Worm (Caenorhabditis elegans) whole organism, young adult: ENCODE data around the gene M05D6.9.

Experiments used
- B0035.1 ChIP-seq: sonication (generic microtip); optimal IDR thresholded peaks from 2 replicates; lab custom pipeline; 2016; ENCODE audit warnings: missing genetic modification characterization, mild to moderate bottlenecking, missing compliant biosample characterization, missing genotype, missing genetic modification reagents
- B0261.1 ChIP-seq: sonication (generic microtip); optimal IDR thresholded peaks from 2 replicates; lab custom pipeline; 2016; ENCODE audit warnings: mild to moderate bottlenecking, missing genetic modification characterization, moderate library complexity, missing compliant biosample characterization
- C17E4.6 ChIP-seq: fragments of 200-800 bp; sonication (Bioruptor generic); IDR thresholded peaks from 2 replicates; pipeline ENCODE4 v1.3.6; 2022; ENCODE audit warnings: missing genetic modification reagents, missing genetic modification characterization, missing compliant biosample characterization
- D2030.7 ChIP-seq: fragments of 200-800 bp; sonication (Bioruptor generic); IDR thresholded peaks from 2 replicates; pipeline ENCODE4 v1.3.6; 2022; ENCODE audit warnings: missing genetic modification reagents, missing genetic modification characterization, missing compliant biosample characterization
- F23B12.7 ChIP-seq: sonication (generic microtip); optimal IDR thresholded peaks from 2 replicates; lab custom pipeline; 2017; ENCODE audit warnings: missing genetic modification characterization, mild to moderate bottlenecking, missing compliant biosample characterization, antibody characterized with exemption, moderate library complexity; ENCODE audit not compliant: insufficient read depth
- F55B11.4 ChIP-seq: sonication (generic microtip); optimal IDR thresholded peaks from 2 replicates; lab custom pipeline; 2016; ENCODE audit warnings: missing compliant biosample characterization, missing genetic modification characterization, borderline replicate concordance; ENCODE audit not compliant: insufficient read depth
- K11D2.4 ChIP-seq: fragments of 200-800 bp; sonication (Bioruptor generic); IDR thresholded peaks from 2 replicates; pipeline ENCODE4 v1.3.6; 2022; ENCODE audit warnings: missing genetic modification reagents, missing genetic modification characterization, missing compliant biosample characterization
- Y53G8AR.9 ChIP-seq: fragments of 200-800 bp; sonication (Bioruptor generic); conservative IDR thresholded peaks from 2 replicates; pipeline ENCODE4 v1.3.6; 2022; ENCODE audit warnings: missing genetic modification reagents, missing genetic modification characterization, missing compliant biosample characterization
- akir-1 ChIP-seq: fragments of 200-800 bp; sonication (Bioruptor generic); optimal IDR thresholded peaks from 2 replicates; lab custom pipeline; 2018; ENCODE audit warnings: mild to moderate bottlenecking, missing genetic modification characterization, moderate library complexity, missing compliant biosample characterization
- athp-1 ChIP-seq: sonication (generic microtip); optimal IDR thresholded peaks from 2 replicates; lab custom pipeline; 2017; ENCODE audit warnings: mild to moderate bottlenecking, missing genetic modification characterization, missing compliant biosample characterization
- attf-5 ChIP-seq: fragments of 200-800 bp; sonication (Bioruptor generic); optimal IDR thresholded peaks from 2 replicates; lab custom pipeline; 2018; ENCODE audit warnings: mild to moderate bottlenecking, missing genetic modification characterization, missing compliant biosample characterization
- cebp-1 ChIP-seq, 2 experiments: fragments of 200-800 bp in 1 of 2; sonication (Bioruptor generic) in 1 of 2; sonication (generic microtip) in 1 of 2; IDR thresholded peaks in 1 of 2; optimal IDR thresholded peaks in 1 of 2; 2 replicates each; pipeline versions ENCODE4 v1.3.6 to Lab custom; 2017 to 2022; ENCODE audit warnings: missing compliant biosample characterization in 2 of 2, missing genetic modification characterization in 2 of 2, mild to moderate bottlenecking in 1 of 2, missing genetic modification reagents in 1 of 2, moderate library complexity in 1 of 2
- ceh-58 ChIP-seq: fragments of 200-800 bp; sonication (Bioruptor generic); IDR thresholded peaks from 2 replicates; pipeline ENCODE4 v1.3.6; 2022; ENCODE audit warnings: missing genetic modification characterization, missing compliant biosample characterization
- chd-7 ChIP-seq: sonication (generic microtip); optimal IDR thresholded peaks from 2 replicates; lab custom pipeline; 2016; ENCODE audit warnings: mild to moderate bottlenecking, missing genetic modification characterization, moderate library complexity, missing compliant biosample characterization
- efl-1 ChIP-seq: fragments of 150-350 bp; optimal IDR thresholded peaks from 2 replicates; lab custom pipeline; 2014; ENCODE audit warnings: missing biosample characterization, missing genetic modification reagents, missing genetic modification characterization
- egl-44 ChIP-seq: fragments of 200-800 bp; sonication (Bioruptor generic); IDR thresholded peaks from 2 replicates; pipeline ENCODE4 v1.3.6; 2022; ENCODE audit warnings: missing genetic modification reagents, missing genetic modification characterization, missing compliant biosample characterization
- gei-17 ChIP-seq: fragments of 200-800 bp; sonication (Bioruptor generic); optimal IDR thresholded peaks from 2 replicates; lab custom pipeline; 2018; ENCODE audit warnings: mild to moderate bottlenecking, missing genetic modification characterization, missing compliant biosample characterization
- hlh-26 ChIP-seq: fragments of 200-800 bp; sonication (Bioruptor generic); conservative IDR thresholded peaks from 2 replicates; pipeline ENCODE4 v1.3.6; 2022; ENCODE audit warnings: missing genetic modification reagents, missing genetic modification characterization, missing compliant biosample characterization
- lin-35 ChIP-seq, 3 experiments: fragments of 150-350 bp in 2 of 3; sonication (generic microtip) in 1 of 3; optimal IDR thresholded peaks; 2 replicates each; lab custom pipeline; 2014 to 2018; ENCODE audit warnings: missing biosample characterization in 3 of 3, missing genetic modification characterization in 3 of 3, missing genetic modification reagents in 3 of 3
- lin-54 ChIP-seq: fragments of 200-800 bp; sonication (Bioruptor generic); optimal IDR thresholded peaks from 2 replicates; lab custom pipeline; 2018; ENCODE audit warnings: mild to moderate bottlenecking, missing genetic modification characterization, missing compliant biosample characterization
- lsl-1 ChIP-seq: fragments of 200-800 bp; sonication (Bioruptor generic); optimal IDR thresholded peaks from 2 replicates; lab custom pipeline; 2018; ENCODE audit warnings: mild to moderate bottlenecking, missing genetic modification characterization, moderate library complexity, missing compliant biosample characterization
- lsy-27 ChIP-seq: sonication (generic microtip); optimal IDR thresholded peaks from 2 replicates; lab custom pipeline; 2017; ENCODE audit warnings: missing genetic modification characterization, mild to moderate bottlenecking, missing compliant biosample characterization, antibody characterized with exemption, missing genotype, borderline replicate concordance; ENCODE audit not compliant: insufficient read depth
- madf-6 ChIP-seq: fragments of 200-800 bp; sonication (Bioruptor generic); IDR thresholded peaks from 2 replicates; pipeline ENCODE4 v1.3.6; 2022; ENCODE audit warnings: missing genetic modification reagents, missing genetic modification characterization, missing compliant biosample characterization
- madf-8 ChIP-seq: fragments of 200-800 bp; sonication (Bioruptor generic); conservative IDR thresholded peaks from 2 replicates; pipeline ENCODE4 v1.3.6; 2022; ENCODE audit warnings: missing genetic modification reagents, missing genetic modification characterization, missing compliant biosample characterization
- mcd-1 ChIP-seq: fragments of 200-800 bp; sonication (Bioruptor generic); IDR thresholded peaks from 2 replicates; pipeline ENCODE4 v1.3.6; 2022; ENCODE audit warnings: missing genetic modification reagents, missing genetic modification characterization, missing compliant biosample characterization
- mxl-1 ChIP-seq: sonication (generic microtip); optimal IDR thresholded peaks from 2 replicates; lab custom pipeline; 2016; ENCODE audit warnings: missing genetic modification characterization, missing compliant biosample characterization
- pha-4 ChIP-seq: fragments of 150-350 bp; sonication (generic microtip); optimal IDR thresholded peaks from 2 replicates; lab custom pipeline; 2014; ENCODE audit warnings: missing biosample characterization, missing genetic modification reagents, missing genetic modification characterization
- snpc-1.1 ChIP-seq: sonication (generic microtip); optimal IDR thresholded peaks from 2 replicates; lab custom pipeline; 2017; ENCODE audit warnings: missing genetic modification characterization, mild to moderate bottlenecking, missing compliant biosample characterization, antibody characterized with exemption, moderate library complexity, missing genotype, missing genetic modification reagents; ENCODE audit not compliant: insufficient read depth
- snpc-1.3 ChIP-seq: sonication (generic microtip); optimal IDR thresholded peaks from 2 replicates; lab custom pipeline; 2017; ENCODE audit warnings: missing genetic modification characterization, mild to moderate bottlenecking, missing compliant biosample characterization, antibody characterized with exemption, moderate library complexity, missing genotype, missing genetic modification reagents; ENCODE audit not compliant: insufficient read depth
- snpc-4 ChIP-seq, 5 experiments: fragments of 150-350 bp in 1 of 5; sonication (generic microtip) in 4 of 5; optimal IDR thresholded peaks; 2 replicates each; lab custom pipeline; 2014 to 2018; ENCODE audit warnings: missing genetic modification characterization in 5 of 5, missing biosample characterization in 3 of 5, antibody characterized with exemption in 2 of 5, mild to moderate bottlenecking in 2 of 5, missing compliant biosample characterization in 2 of 5, missing genotype in 2 of 5, moderate library complexity in 2 of 5, missing genetic modification reagents in 1 of 5
- unc-130 ChIP-seq: sonication (generic microtip); optimal IDR thresholded peaks from 2 replicates; lab custom pipeline; 2016; ENCODE audit warnings: missing genetic modification reagents, missing genetic modification characterization, missing compliant biosample characterization
- zim-3 ChIP-seq: sonication (generic microtip); optimal IDR thresholded peaks from 2 replicates; lab custom pipeline; 2017; ENCODE audit warnings: mild to moderate bottlenecking, missing genetic modification characterization, moderate library complexity, missing compliant biosample characterization
- ztf-18 ChIP-seq: sonication (generic microtip); optimal IDR thresholded peaks from 2 replicates; lab custom pipeline; 2016; ENCODE audit warnings: missing genotype, mild to moderate bottlenecking, missing genetic modification characterization, missing compliant biosample characterization
- ztf-28 ChIP-seq: fragments of 200-800 bp; sonication (Bioruptor generic); IDR thresholded peaks from 2 replicates; pipeline ENCODE4 v1.3.6; 2022; ENCODE audit warnings: missing genetic modification reagents, missing genetic modification characterization, missing compliant biosample characterization

The M05D6.9 gene

DNA sequence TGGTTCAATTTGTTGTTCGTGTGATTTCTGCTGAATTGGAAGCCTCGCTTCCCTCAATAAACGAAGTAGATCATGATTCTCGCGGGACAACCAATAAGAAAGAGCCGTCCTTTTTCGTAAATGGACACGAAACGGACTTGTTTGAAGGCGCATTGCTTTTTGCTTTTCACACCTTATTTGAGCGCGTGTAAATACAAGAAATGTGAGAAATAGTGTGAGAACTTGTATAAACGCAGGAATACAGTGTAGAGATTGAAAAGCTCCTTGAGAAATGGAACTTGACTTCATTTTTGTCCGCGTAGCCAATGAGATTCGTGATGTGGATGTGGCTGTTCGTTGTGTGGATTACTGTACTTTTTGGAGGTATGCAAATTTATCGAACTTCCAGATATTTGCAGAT lies 26.5 kb downstream of the M05D6.9 start, which contains the start of gene cht-2:
cht-2 (plus strand) TSS at position 301 of the 400 bp plus-strand sequence.
- TF ChIP-seq lsy-27 (tag; lab: Kevin White, UChicago) = no peak
- TF ChIP-seq ztf-18 (tag; lab: Kevin White, UChicago) = no peak
- TF ChIP-seq gei-17 = no peak
- no peak for TF ChIP-seq lin-35 (GFP tag; optimal IDR thresholded peaks at IDR 0.05; lab: Kevin White, UChicago)
- no peak for TF ChIP-seq akir-1 (GFP tag; lab: Kevin White, UChicago)
- no peak for TF ChIP-seq chd-7 (tag; lab: Kevin White, UChicago)
- no peak for TF ChIP-seq hlh-26 (GFP tag; lab: Robert Waterston, UW)
- no peak for TF ChIP-seq attf-5 (GFP tag; lab: Kevin White, UChicago)
- TF ChIP-seq, all 124 proteins: peak for 0

DNA sequence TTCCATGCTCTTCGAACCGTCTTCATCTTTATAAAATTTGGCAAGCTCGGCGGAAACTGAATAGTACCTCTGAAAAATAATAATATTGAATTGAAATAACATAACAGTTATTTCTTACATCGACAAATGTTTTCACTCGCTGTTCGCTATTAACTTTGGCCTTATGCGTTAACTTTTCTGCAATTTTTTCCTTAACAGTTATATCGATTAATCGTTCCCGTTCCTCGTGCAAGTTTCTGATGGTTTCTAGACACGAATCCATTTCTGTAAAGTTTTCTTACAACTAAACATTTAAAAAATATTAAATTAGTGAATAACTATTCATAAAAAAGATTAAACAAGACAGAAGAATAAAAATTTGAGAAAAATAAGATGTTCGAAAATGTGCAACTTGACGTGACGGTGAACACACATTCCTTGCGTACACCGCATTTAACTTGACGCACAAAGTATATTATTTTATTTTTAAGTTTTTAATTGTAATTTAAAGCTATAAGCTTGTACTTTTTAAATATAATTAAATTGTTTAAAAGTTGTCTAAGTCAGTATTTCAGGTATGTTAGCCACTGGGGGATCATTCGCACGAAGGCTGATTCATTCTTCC lies 31.2 kb downstream of the M05D6.9 start, which contains the start of the genes prp-9 and mrps-18B:
prp-9 (minus strand) TSS at position 264 of the 604 bp plus-strand sequence.
mrps-18B (plus strand) TSS at position 549 of the 604 bp plus-strand sequence.
- TF ChIP-seq lin-54 (peak; percentile 21), B0261.1 (no peak), ztf-28 (GFP tag; lab: Robert Waterston, UW) (no peak), unc-130 (GFP tag; lab: Kevin White, UChicago) (no peak), snpc-1.3 (peak; percentile 74), chd-7 (tag; lab: Kevin White, UChicago) (no peak), athp-1 (tag; lab: Kevin White, UChicago) (no peak), attf-5 (GFP tag; lab: Kevin White, UChicago) (peak; percentile 33), snpc-4 (GFP tag; optimal IDR thresholded peaks at IDR 0.05; lab: Kevin White, UChicago) (no peak), snpc-4 (tag; optimal IDR thresholded peaks at IDR 0.05; lab: Kevin White, UChicago) (peak in 1 of 4 experiments; percentile 13), pha-4 (tag; lab: Kevin White, UChicago) (no peak), madf-6 (GFP tag; lab: Robert Waterston, UW) (peak; percentile 66; the same call in 1 of the 2 replicates), lsl-1 (GFP tag; lab: Kevin White, UChicago) (peak; percentile 34), D2030.7 (GFP tag; lab: Robert Waterston, UW) (no peak), F23B12.7 (tag; lab: Kevin White, UChicago) (peak; percentile 27), snpc-1.1 (tag; lab: Kevin White, UChicago) (no peak), ceh-58 (GFP tag; lab: Robert Waterston, UW) (no peak), mcd-1 (GFP tag; lab: Robert Waterston, UW) (0 out of 2 replicates have a peak, but pooled peaks have one; percentile 16), lsy-27 (tag; lab: Kevin White, UChicago) (no peak), cebp-1 (GFP tag; IDR thresholded peaks at IDR 0.05; lab: Robert Waterston, UW) (no peak), cebp-1 (tag; optimal IDR thresholded peaks at IDR 0.05; lab: Kevin White, UChicago) (no peak)

- no peak for TF ChIP-seq K11D2.4
- TF ChIP-seq zim-3 = no peak
- no peak for TF ChIP-seq B0035.1 (tag; lab: Kevin White, UChicago)
- no peak for TF ChIP-seq unc-130 (GFP tag; lab: Kevin White, UChicago)
- TF ChIP-seq snpc-4 (GFP tag; optimal IDR thresholded peaks at IDR 0.05; lab: Kevin White, UChicago) = no peak
- no peak for TF ChIP-seq snpc-4 (tag; optimal IDR thresholded peaks at IDR 0.05; lab: Kevin White, UChicago)
- TF ChIP-seq F55B11.4 (tag; lab: Kevin White, UChicago) = no peak
- TF ChIP-seq madf-8 (GFP tag; lab: Robert Waterston, UW) = no peak
- no peak for TF ChIP-seq C17E4.6 (GFP tag; lab: Robert Waterston, UW)
- no peak for TF ChIP-seq lsl-1 (GFP tag; lab: Kevin White, UChicago)
- no peak for TF ChIP-seq mcd-1 (GFP tag; lab: Robert Waterston, UW)
- TF ChIP-seq egl-44 (GFP tag; lab: Robert Waterston, UW) = no peak
- no peak for TF ChIP-seq efl-1 (GFP tag; lab: Kevin White, UChicago)
- no peak for TF ChIP-seq Y53G8AR.9
- no peak for TF ChIP-seq mxl-1 (tag; lab: Kevin White, UChicago)
Measured at ce11 chrII:8529176-8529698, 35.2 kb downstream of the M05D6.9 start.
